Fruit fly (Drosophila melanogaster): ENCODE results near the gene CG13625.

Gene CG13625

dm6 chr3R:24580067-24580962 lies 4.6 kb downstream of the CG13625 start (continued):
- TF ChIP-seq CG18262 (tag; optimal IDR thresholded peaks at IDR 0.05) = peak; percentile 80
- peak; percentile 25 for TF ChIP-seq CG17829 (tag; optimal IDR thresholded peaks at IDR 0.05)
- peak; percentile 13 for TF ChIP-seq CG16815 (GFP tag; optimal IDR thresholded peaks at IDR 0.05)
- no peak for TF ChIP-seq disco-r (GFP tag; optimal IDR thresholded peaks at IDR 0.05)
- TF ChIP-seq row (GFP tag; IDR thresholded peaks at IDR 0.05) = 0 out of 3 replicates have a peak, but pooled peaks have one; percentile 35
- TF ChIP-seq grn (GFP tag; optimal IDR thresholded peaks at IDR 0.05) = no peak
- TF ChIP-seq YL-1 (GFP tag; optimal IDR thresholded peaks at IDR 0.05) = no peak
- peak; percentile 2 for TF ChIP-seq Hmx (GFP tag; optimal IDR thresholded peaks at IDR 0.05)
- TF ChIP-seq CG2120 (GFP tag; optimal IDR thresholded peaks at IDR 0.05) = peak; percentile 25
- TF ChIP-seq CG4707 (GFP tag; optimal IDR thresholded peaks at IDR 0.05) = no peak
- TF ChIP-seq HLHmδ (GFP tag; optimal IDR thresholded peaks at IDR 0.05) = no peak
- peak; percentile 61 for TF ChIP-seq CG2712 (tag; optimal IDR thresholded peaks at IDR 0.05)
- no peak for TF ChIP-seq CG7357 (GFP tag; IDR thresholded peaks at IDR 0.05)
- peak; percentile 45 for TF ChIP-seq CG30403 (GFP tag; optimal IDR thresholded peaks at IDR 0.05)
- no peak for TF ChIP-seq tna (GFP tag; IDR thresholded peaks at IDR 0.05; ENCODE audit: partially characterized antibody)
- no peak for TF ChIP-seq CG11456 (GFP tag; IDR thresholded peaks at IDR 0.05)
- no peak for TF ChIP-seq CG6272 (GFP tag; IDR thresholded peaks at IDR 0.05)
- peak; percentile 20 for TF ChIP-seq CG2116 (GFP tag; optimal IDR thresholded peaks at IDR 0.05)
- TF ChIP-seq CG6791 (GFP tag; IDR thresholded peaks at IDR 0.05; ENCODE audit: partially characterized antibody) = no peak; the same call in 2 of the 3 replicates
- TF ChIP-seq lola (GFP tag; optimal IDR thresholded peaks at IDR 0.05) = peak in 1 of 3 experiments; percentile 74
- TF ChIP-seq gem (tag; optimal IDR thresholded peaks at IDR 0.05) = peak; percentile 64
- TF ChIP-seq CG18599 (GFP tag; optimal IDR thresholded peaks at IDR 0.05) = peak; percentile 11
- TF ChIP-seq CG17361 (GFP tag; IDR thresholded peaks at IDR 0.05) = peak; percentile 83; the same call in 2 of the 3 replicates
- TF ChIP-seq tap (tag; optimal IDR thresholded peaks at IDR 0.05) = no peak
- no peak for TF ChIP-seq fd3F (GFP tag; optimal IDR thresholded peaks at IDR 0.05)
- peak; percentile 13 for TF ChIP-seq lab (GFP tag; optimal IDR thresholded peaks at IDR 0.05)
- TF ChIP-seq CG7928 (GFP tag; optimal IDR thresholded peaks at IDR 0.05) = no peak
- no peak for TF ChIP-seq pfk (GFP tag; optimal IDR thresholded peaks at IDR 0.05)
- TF ChIP-seq so (GFP tag; IDR thresholded peaks at IDR 0.05) = 0 out of 3 replicates have a peak, but pooled peaks have one; percentile 27
- no peak for TF ChIP-seq CG32772 (GFP tag; IDR thresholded peaks at IDR 0.05)
- no peak for TF ChIP-seq fd64A (GFP tag; optimal IDR thresholded peaks at IDR 0.05)
- no peak for TF ChIP-seq pb (GFP tag; optimal IDR thresholded peaks at IDR 0.05)
- TF ChIP-seq CG7786 (GFP tag; optimal IDR thresholded peaks at IDR 0.05) = no peak
- peak; percentile 23 for TF ChIP-seq sqz (GFP tag; optimal IDR thresholded peaks at IDR 0.05)
- TF ChIP-seq slp2 (GFP tag; optimal IDR thresholded peaks at IDR 0.05) = no peak
- TF ChIP-seq Six4 (GFP tag; optimal IDR thresholded peaks at IDR 0.05) = peak; percentile 22
- no peak for TF ChIP-seq Deaf1 (tag; optimal IDR thresholded peaks at IDR 0.05)
- TF ChIP-seq crol (GFP tag; IDR thresholded peaks at IDR 0.05) = no peak
- TF ChIP-seq CG1603 (tag; optimal IDR thresholded peaks at IDR 0.05) = no peak
- peak; percentile 60 for TF ChIP-seq CG11504 (tag; optimal IDR thresholded peaks at IDR 0.05)
- peak; percentile 76 for TF ChIP-seq CG9727 (GFP tag; optimal IDR thresholded peaks at IDR 0.05)
- TF ChIP-seq NFAT (GFP tag; IDR thresholded peaks at IDR 0.05) = no peak
- 0 out of 3 replicates have a peak, but pooled peaks have one; percentile 28 for TF ChIP-seq CG34422 (GFP tag; IDR thresholded peaks at IDR 0.05)
- no peak for TF ChIP-seq CG17612 (GFP tag; IDR thresholded peaks at IDR 0.05)
- peak; percentile 39 for TF ChIP-seq CG13775 (GFP tag; optimal IDR thresholded peaks at IDR 0.05)
- TF ChIP-seq CG2678 (tag; optimal IDR thresholded peaks at IDR 0.05) = peak; percentile 61
- peak; percentile 39 for TF ChIP-seq CG18619 (GFP tag; optimal IDR thresholded peaks at IDR 0.05)
- peak; percentile 81 for TF ChIP-seq sens (GFP tag)

Data from whole organism, embryonic.